Worm (Caenorhabditis elegans): Measurements from ENCODE around the gene dsh-2.

- TF ChIP-seq ama-1 (optimal IDR thresholded peaks at IDR 0.05) (no peak), pes-1 (GFP tag; IDR thresholded peaks at IDR 0.05) (no peak), scrt-1 (GFP tag; IDR thresholded peaks at IDR 0.05) (no peak), hmbx-1 (tag; optimal IDR thresholded peaks at IDR 0.05) (no peak), F13C5.2 (tag; optimal IDR thresholded peaks at IDR 0.05) (no peak), hmg-4 (GFP tag; optimal IDR thresholded peaks at IDR 0.05) (no peak), flt-1 (GFP tag; IDR thresholded peaks at IDR 0.05) (no peak), ets-7 (tag; optimal IDR thresholded peaks at IDR 0.05) (no peak), hnd-1 (tag; optimal IDR thresholded peaks at IDR 0.05) (no peak), tra-4 (tag; optimal IDR thresholded peaks at IDR 0.05) (no peak), ceh-36 (tag; optimal IDR thresholded peaks at IDR 0.05) (no peak), ceh-13 (GFP tag; optimal IDR thresholded peaks at IDR 0.05) (no peak)
Measured at ce11 chrII:5046209-5047200, 34.5 kb downstream of the dsh-2 start.
